Worm (Caenorhabditis elegans): ENCODE measurements around the gene phat-4.

phat-4 gene

DNA sequence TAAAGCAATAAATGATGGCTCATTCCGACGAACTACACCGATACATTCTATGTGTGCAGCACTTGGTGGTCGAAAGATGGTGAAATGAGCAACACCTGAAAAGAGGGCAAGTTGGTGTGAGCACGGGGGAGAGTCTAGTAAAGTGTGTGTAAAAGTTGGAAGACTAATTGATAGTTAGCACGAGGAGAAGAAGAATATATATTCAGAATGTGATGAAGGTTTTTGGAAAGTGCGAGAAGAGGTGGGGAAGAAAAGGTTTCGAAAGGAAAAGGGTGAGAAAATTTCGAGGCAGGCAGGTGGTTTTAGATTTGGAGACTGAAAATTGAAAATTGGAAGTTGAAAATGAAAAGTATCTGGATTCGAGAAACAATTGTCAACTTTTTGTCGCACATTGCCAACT is 22.5 kb downstream of the phat-4 start, which contains the start of gene Y45G5AM.6:
Gene Y45G5AM.6 (minus strand): TSS at position 101 of the 400 bp plus-strand sequence.
- no peak for TF ChIP-seq egl-27 (tag; optimal IDR thresholded peaks at IDR 0.05)
- no peak for TF ChIP-seq fkh-4 (tag; optimal IDR thresholded peaks at IDR 0.05; ENCODE audit: borderline replicate concordance)
- TF ChIP-seq xbp-1 (tag; optimal IDR thresholded peaks at IDR 0.05): no peak
- TF ChIP-seq grh-1 (GFP tag; IDR thresholded peaks at IDR 0.05): no peak
- TF ChIP-seq irx-1 (tag; optimal IDR thresholded peaks at IDR 0.05): no peak
- no peak for TF ChIP-seq hlh-4 (tag; optimal IDR thresholded peaks at IDR 0.05)
- no peak for TF ChIP-seq unc-98 (GFP tag; IDR thresholded peaks at IDR 0.05)
- no peak for TF ChIP-seq pqm-1 (tag; optimal IDR thresholded peaks at IDR 0.05)
- TF ChIP-seq elt-2 (tag; optimal IDR thresholded peaks at IDR 0.05): no peak
- TF ChIP-seq zag-1 (tag; optimal IDR thresholded peaks at IDR 0.05): no peak
- no peak for TF ChIP-seq unc-130 (tag; optimal IDR thresholded peaks at IDR 0.05)
- no peak for TF ChIP-seq fkh-10 (GFP tag; optimal IDR thresholded peaks at IDR 0.05)
- no peak for TF ChIP-seq sptf-1 (tag; optimal IDR thresholded peaks at IDR 0.05)
- no peak for TF ChIP-seq mep-1 (tag; optimal IDR thresholded peaks at IDR 0.05)
- TF ChIP-seq lsy-2 (tag; optimal IDR thresholded peaks at IDR 0.05): no peak

ce11 chrV:4157291-4157690 is 27.6 kb downstream of the phat-4 start:
- TF ChIP-seq blmp-1 (tag; optimal IDR thresholded peaks at IDR 0.05) (no peak), lsy-2 (tag; optimal IDR thresholded peaks at IDR 0.05) (peak in 1 of 2 experiments; percentile 52), hlh-17 (GFP tag; optimal IDR thresholded peaks at IDR 0.05; ENCODE audit: borderline replicate concordance) (no peak), ztf-4 (tag; optimal IDR thresholded peaks at IDR 0.05) (no peak), ceh-8 (GFP tag; optimal IDR thresholded peaks at IDR 0.05) (no peak), ceh-63 (GFP tag; optimal IDR thresholded peaks at IDR 0.05) (no peak), unc-98 (GFP tag; IDR thresholded peaks at IDR 0.05) (no peak), mep-1 (tag; optimal IDR thresholded peaks at IDR 0.05) (no peak), lin-15B (tag; optimal IDR thresholded peaks at IDR 0.05) (no peak), fkh-8 (tag; optimal IDR thresholded peaks at IDR 0.05) (no peak), pag-3 (tag; optimal IDR thresholded peaks at IDR 0.05; ENCODE audit: borderline replicate concordance, insufficient read depth) (no peak), zag-1 (tag; optimal IDR thresholded peaks at IDR 0.05) (no peak), ceh-82 (tag; optimal IDR thresholded peaks at IDR 0.05) (no peak), nhr-20 (tag; optimal IDR thresholded peaks at IDR 0.05) (peak; percentile 34), C04F5.9 (tag; optimal IDR thresholded peaks at IDR 0.05) (no peak), mab-9 (GFP tag; IDR thresholded peaks at IDR 0.05) (no peak), nhr-19 (GFP tag; conservative IDR thresholded peaks at IDR 0.05) (no peak; the same call in 1 of the 2 replicates), ama-1 (optimal IDR thresholded peaks at IDR 0.05) (no peak), hpl-2 (GFP tag; optimal IDR thresholded peaks at IDR 0.05) (no peak), rnt-1 (tag; optimal IDR thresholded peaks at IDR 0.05) (peak; percentile 51), swsn-7 (tag; optimal IDR thresholded peaks at IDR 0.05) (peak; percentile 4), efl-1 (optimal IDR thresholded peaks at IDR 0.05) (no peak), efl-1 (GFP tag; optimal IDR thresholded peaks at IDR 0.05 in 1 of 2) (no peak), snu-23 (GFP tag; optimal IDR thresholded peaks at IDR 0.05) (peak; percentile 26), hlh-4 (tag; optimal IDR thresholded peaks at IDR 0.05) (no peak), elt-3 (tag; optimal IDR thresholded peaks at IDR 0.05) (no peak), unc-30 (tag; optimal IDR thresholded peaks at IDR 0.05) (no peak), aly-2 (tag; optimal IDR thresholded peaks at IDR 0.05) (no peak), pqm-1 (tag; optimal IDR thresholded peaks at IDR 0.05) (no peak), nhr-71 (tag; optimal IDR thresholded peaks at IDR 0.05) (peak; percentile 64), lin-14 (GFP tag; optimal IDR thresholded peaks at IDR 0.05) (peak; percentile 88), C34B4.2 (tag; optimal IDR thresholded peaks at IDR 0.05) (no peak)

DNA sequence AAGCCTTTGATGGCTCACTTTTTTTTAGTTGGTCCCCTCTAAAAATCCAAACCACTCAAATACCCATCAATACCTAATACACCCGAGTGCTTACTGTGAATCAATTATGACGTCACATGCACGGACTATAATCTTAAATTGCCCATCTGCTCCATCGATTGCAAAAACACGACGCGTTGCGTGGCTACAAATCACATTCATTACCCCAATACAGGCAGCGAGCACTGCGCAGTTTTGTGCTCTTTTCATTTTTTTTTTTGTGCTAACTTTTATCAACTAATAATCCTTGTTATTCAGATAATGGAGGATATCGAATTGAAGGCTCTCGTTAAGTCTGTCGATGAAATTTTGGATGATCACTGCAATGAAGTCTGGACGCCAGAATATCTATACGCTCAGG is 30.4 kb downstream of the phat-4 start, which contains the start of gene Y45G5AM.5:
Gene Y45G5AM.5 (plus strand): TSS at position 301 of the 400 bp plus-strand sequence.
- TF ChIP-seq isw-1 (GFP tag; IDR thresholded peaks at IDR 0.05) (no peak), grh-1 (GFP tag; IDR thresholded peaks at IDR 0.05) (no peak), lin-15B (tag; optimal IDR thresholded peaks at IDR 0.05) (no peak), Y116A8C.19 (tag; optimal IDR thresholded peaks at IDR 0.05; ENCODE audit: borderline replicate concordance) (no peak), dpl-1 (GFP tag; optimal IDR thresholded peaks at IDR 0.05) (no peak), aha-1 (tag; optimal IDR thresholded peaks at IDR 0.05) (no peak), lir-3 (tag; optimal IDR thresholded peaks at IDR 0.05; ENCODE audit: poor library complexity) (no peak), sox-4 (tag; optimal IDR thresholded peaks at IDR 0.05) (no peak), zip-4 (GFP tag; optimal IDR thresholded peaks at IDR 0.05) (no peak), pax-3 (tag; optimal IDR thresholded peaks at IDR 0.05) (no peak), snpc-4 (tag; optimal IDR thresholded peaks at IDR 0.05) (no peak), pag-3 (tag; optimal IDR thresholded peaks at IDR 0.05; ENCODE audit: borderline replicate concordance, insufficient read depth) (no peak), nhr-12 (tag; optimal IDR thresholded peaks at IDR 0.05) (no peak), nhr-77 (tag; optimal IDR thresholded peaks at IDR 0.05) (no peak), rnt-1 (tag; optimal IDR thresholded peaks at IDR 0.05) (no peak)
